Worm (Caenorhabditis elegans): ENCODE measurements around the gene C10A4.3.

Gene C10A4.3

DNA sequence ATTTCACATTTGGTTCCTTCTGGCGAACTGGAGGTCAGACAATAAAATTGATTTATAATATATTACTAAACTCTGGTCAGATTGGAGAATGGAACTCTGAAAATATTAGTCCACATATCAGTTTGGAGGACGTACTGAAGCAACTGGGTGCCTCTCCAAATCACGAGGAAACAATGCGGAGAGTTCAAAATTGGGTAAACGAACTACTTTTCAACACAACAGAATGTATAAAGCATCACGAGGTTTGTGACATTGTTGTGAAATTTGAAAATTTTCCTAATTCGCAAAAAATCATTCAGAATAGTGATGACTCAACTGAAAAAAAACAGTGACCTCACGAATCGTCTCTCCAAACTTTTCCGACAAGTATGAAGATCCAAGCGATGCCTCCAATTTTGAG is 12.3 kb upstream of the C10A4.3 start, which contains the start of gene gad-2:
Gene gad-2, plus strand, starts transcription at position 301 of the 400 bp plus-strand sequence.
- TF ChIP-seq hnd-1 (tag; optimal IDR thresholded peaks at IDR 0.05) (no peak), ets-7 (tag; optimal IDR thresholded peaks at IDR 0.05) (no peak), scrt-1 (GFP tag; IDR thresholded peaks at IDR 0.05) (no peak), tra-4 (tag; optimal IDR thresholded peaks at IDR 0.05) (no peak), B0310.2 (tag; optimal IDR thresholded peaks at IDR 0.05) (no peak), tbx-11 (GFP tag; IDR thresholded peaks at IDR 0.05) (no peak), tbx-37 (GFP tag; conservative IDR thresholded peaks at IDR 0.05) (no peak), ceh-13 (GFP tag; optimal IDR thresholded peaks at IDR 0.05) (no peak), sea-1 (GFP tag; conservative IDR thresholded peaks at IDR 0.05) (no peak), hmbx-1 (tag; optimal IDR thresholded peaks at IDR 0.05) (no peak), pes-1 (GFP tag; IDR thresholded peaks at IDR 0.05) (no peak), aly-1 (tag; optimal IDR thresholded peaks at IDR 0.05) (no peak), ama-1 (optimal IDR thresholded peaks at IDR 0.05) (no peak), flt-1 (GFP tag; IDR thresholded peaks at IDR 0.05) (no peak), F13C5.2 (tag; optimal IDR thresholded peaks at IDR 0.05) (no peak), hmg-4 (GFP tag; optimal IDR thresholded peaks at IDR 0.05) (no peak)

DNA sequence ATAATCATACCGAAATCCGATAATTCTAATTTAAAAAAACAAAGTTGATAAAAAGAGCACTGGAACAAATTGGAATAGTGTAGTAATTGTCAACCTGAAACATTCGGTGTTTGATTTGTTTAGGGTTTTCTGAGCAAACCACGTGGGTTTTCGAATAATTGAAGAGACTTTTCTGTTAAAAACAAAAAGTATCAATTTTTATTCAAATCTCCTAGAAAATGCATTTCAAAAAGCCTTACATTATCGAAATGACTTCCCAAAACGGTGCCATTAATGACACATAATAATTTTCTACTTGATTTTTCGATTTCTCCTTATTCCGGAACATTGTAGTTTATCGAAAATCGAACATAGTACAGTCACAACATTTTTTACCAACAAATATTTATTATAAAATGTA is 7.6 kb upstream of the C10A4.3 start, which contains the start of gene C10A4.13:
Gene C10A4.13, minus strand, starts transcription at position 101 of the 400 bp plus-strand sequence.
- TF ChIP-seq scrt-1 (GFP tag; IDR thresholded peaks at IDR 0.05) (no peak), hmg-4 (GFP tag; optimal IDR thresholded peaks at IDR 0.05) (no peak), tbx-37 (GFP tag; conservative IDR thresholded peaks at IDR 0.05) (no peak), B0310.2 (tag; optimal IDR thresholded peaks at IDR 0.05) (no peak), sea-1 (GFP tag; conservative IDR thresholded peaks at IDR 0.05) (no peak), F13C5.2 (tag; optimal IDR thresholded peaks at IDR 0.05) (no peak), aly-1 (tag; optimal IDR thresholded peaks at IDR 0.05) (no peak), tra-4 (tag; optimal IDR thresholded peaks at IDR 0.05) (no peak), ceh-36 (tag; optimal IDR thresholded peaks at IDR 0.05) (no peak), flt-1 (GFP tag; IDR thresholded peaks at IDR 0.05) (no peak), ceh-13 (GFP tag; optimal IDR thresholded peaks at IDR 0.05) (no peak), hnd-1 (tag; optimal IDR thresholded peaks at IDR 0.05) (no peak), ama-1 (optimal IDR thresholded peaks at IDR 0.05) (no peak), tbx-11 (GFP tag; IDR thresholded peaks at IDR 0.05) (no peak), ets-7 (tag; optimal IDR thresholded peaks at IDR 0.05) (no peak), pes-1 (GFP tag; IDR thresholded peaks at IDR 0.05) (no peak)

DNA sequence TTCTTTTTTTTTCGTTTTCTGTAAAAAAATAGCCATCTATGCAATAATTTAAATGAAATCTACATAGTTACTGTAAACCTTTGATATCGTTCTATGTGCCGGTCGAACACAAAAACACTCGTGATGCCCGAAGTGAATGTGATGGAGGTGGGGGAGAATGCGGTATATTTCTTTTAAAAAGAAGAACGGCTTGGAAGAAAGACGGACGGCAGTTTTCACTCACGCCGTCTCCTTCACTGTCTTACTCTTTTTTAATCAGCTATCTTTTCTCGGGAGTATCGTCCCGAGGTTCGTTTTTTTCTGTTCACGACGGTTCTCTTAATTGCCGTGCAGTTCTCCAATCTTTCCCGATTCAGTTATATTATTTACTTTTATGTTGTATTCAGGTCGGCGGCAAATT is 6.9 kb upstream of the C10A4.3 start, which contains the start of gene C10A4.10:
Gene C10A4.10, plus strand, starts transcription at position 301 of the 400 bp plus-strand sequence.
- TF ChIP-seq tbx-11 (GFP tag; IDR thresholded peaks at IDR 0.05) (no peak), hnd-1 (tag; optimal IDR thresholded peaks at IDR 0.05) (no peak), ceh-36 (tag; optimal IDR thresholded peaks at IDR 0.05) (no peak), B0310.2 (tag; optimal IDR thresholded peaks at IDR 0.05) (no peak), F13C5.2 (tag; optimal IDR thresholded peaks at IDR 0.05) (no peak), tra-4 (tag; optimal IDR thresholded peaks at IDR 0.05) (no peak), ama-1 (optimal IDR thresholded peaks at IDR 0.05) (no peak), ets-7 (tag; optimal IDR thresholded peaks at IDR 0.05) (no peak)

DNA sequence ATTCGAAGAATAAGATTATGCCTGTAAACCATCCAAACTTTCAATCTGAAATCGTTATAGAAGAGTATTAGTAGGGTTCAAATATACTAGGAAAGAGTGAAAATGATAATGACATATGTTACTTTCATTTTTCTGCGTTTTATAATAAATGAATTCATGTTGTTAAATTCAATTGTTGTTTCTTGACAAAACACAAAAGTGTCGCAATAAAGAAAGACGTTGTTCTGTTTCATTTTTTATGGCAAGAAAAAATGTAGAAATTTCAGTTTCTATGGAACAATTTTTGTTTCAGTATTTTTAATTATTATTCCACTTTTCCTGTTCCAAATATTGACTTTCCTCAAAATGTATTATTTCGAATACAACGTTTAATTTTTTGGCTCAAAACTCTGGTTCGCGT is 4.7 kb upstream of the C10A4.3 start, which contains the start of gene C10A4.4:
Gene C10A4.4, plus strand, starts transcription at position 301 of the 400 bp plus-strand sequence.
- TF ChIP-seq pes-1 (GFP tag; IDR thresholded peaks at IDR 0.05) (no peak), F13C5.2 (tag; optimal IDR thresholded peaks at IDR 0.05) (no peak), ceh-13 (GFP tag; optimal IDR thresholded peaks at IDR 0.05) (no peak), flt-1 (GFP tag; IDR thresholded peaks at IDR 0.05) (no peak)

DNA sequence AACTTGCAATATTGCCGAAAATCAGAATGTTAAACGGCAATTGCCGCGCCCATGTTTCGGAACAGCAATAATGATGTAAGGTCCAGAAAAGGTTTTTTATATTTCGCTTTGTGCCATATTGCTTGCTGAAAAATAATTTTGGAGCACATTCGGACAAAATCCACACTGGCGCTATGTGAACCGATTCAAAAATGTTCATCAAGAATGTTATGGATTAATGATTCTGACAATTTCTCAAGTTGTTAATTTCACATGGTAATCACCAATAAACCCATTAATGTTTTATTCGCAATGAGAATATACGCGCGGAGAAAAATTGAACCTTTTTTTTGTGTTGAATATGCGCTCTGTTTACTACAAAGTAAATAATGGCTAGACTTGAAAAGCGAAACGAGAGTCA is 942 bp upstream of the C10A4.3 start:
- TF ChIP-seq flt-1 (GFP tag; IDR thresholded peaks at IDR 0.05) = no peak
- TF ChIP-seq tbx-11 (GFP tag; IDR thresholded peaks at IDR 0.05) = no peak
- no peak for TF ChIP-seq ets-7 (tag; optimal IDR thresholded peaks at IDR 0.05)
- no peak for TF ChIP-seq hmbx-1 (tag; optimal IDR thresholded peaks at IDR 0.05)
- no peak for TF ChIP-seq F13C5.2 (tag; optimal IDR thresholded peaks at IDR 0.05)
- TF ChIP-seq aly-1 (tag; optimal IDR thresholded peaks at IDR 0.05) = no peak
- no peak for TF ChIP-seq tbx-37 (GFP tag; conservative IDR thresholded peaks at IDR 0.05)
- TF ChIP-seq scrt-1 (GFP tag; IDR thresholded peaks at IDR 0.05) = no peak
- TF ChIP-seq hnd-1 (tag; optimal IDR thresholded peaks at IDR 0.05) = no peak
- no peak for TF ChIP-seq ceh-36 (tag; optimal IDR thresholded peaks at IDR 0.05)

DNA sequence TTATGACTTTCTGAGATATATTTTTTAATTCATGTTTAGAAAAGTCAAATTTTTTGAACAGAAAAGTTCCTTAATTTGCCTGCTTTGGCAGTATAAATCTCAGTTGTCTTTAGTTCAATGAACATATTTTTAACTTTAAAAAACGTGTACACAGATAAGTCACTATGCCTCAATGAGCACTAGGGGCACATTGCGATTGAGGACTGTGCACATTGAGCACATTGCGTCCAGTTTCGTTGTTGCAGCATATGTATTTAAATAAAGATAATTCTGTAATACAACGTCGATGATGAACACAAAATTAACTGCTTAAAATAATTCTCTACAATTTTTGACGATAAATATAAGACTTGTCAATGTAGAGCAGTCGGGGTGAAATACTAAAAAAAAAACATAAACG is 2.3 kb downstream of the C10A4.3 start:
- no peak for TF ChIP-seq tbx-11 (GFP tag; IDR thresholded peaks at IDR 0.05)
- no peak for TF ChIP-seq hmbx-1 (tag; optimal IDR thresholded peaks at IDR 0.05)

DNA sequence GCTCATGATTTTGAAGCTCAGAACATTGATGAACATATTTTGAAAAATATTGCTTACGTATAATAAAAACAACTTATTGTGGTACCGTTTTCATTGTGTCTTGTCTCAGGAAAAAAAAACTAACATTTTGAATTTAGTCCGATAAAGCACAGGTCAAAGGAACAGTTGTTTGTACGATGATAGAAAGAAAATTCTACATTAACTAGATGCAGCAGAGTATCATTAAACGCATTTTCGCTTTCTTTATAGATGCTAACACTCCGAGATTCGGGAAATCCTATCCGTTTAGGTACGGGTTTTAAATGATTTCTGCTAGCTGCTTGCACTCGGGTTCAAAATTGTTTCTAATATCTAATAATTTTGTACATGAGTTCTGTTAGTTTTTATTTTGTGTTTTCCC is 3.5 kb downstream of the C10A4.3 start:
- TF ChIP-seq tbx-11 (GFP tag; IDR thresholded peaks at IDR 0.05) (no peak), ceh-36 (tag; optimal IDR thresholded peaks at IDR 0.05) (no peak), B0310.2 (tag; optimal IDR thresholded peaks at IDR 0.05) (no peak), hmg-4 (GFP tag; optimal IDR thresholded peaks at IDR 0.05) (no peak), ceh-13 (GFP tag; optimal IDR thresholded peaks at IDR 0.05) (no peak), ama-1 (optimal IDR thresholded peaks at IDR 0.05) (no peak), sea-1 (GFP tag; conservative IDR thresholded peaks at IDR 0.05) (no peak), F13C5.2 (tag; optimal IDR thresholded peaks at IDR 0.05) (no peak), aly-1 (tag; optimal IDR thresholded peaks at IDR 0.05) (no peak), pes-1 (GFP tag; IDR thresholded peaks at IDR 0.05) (no peak)

DNA sequence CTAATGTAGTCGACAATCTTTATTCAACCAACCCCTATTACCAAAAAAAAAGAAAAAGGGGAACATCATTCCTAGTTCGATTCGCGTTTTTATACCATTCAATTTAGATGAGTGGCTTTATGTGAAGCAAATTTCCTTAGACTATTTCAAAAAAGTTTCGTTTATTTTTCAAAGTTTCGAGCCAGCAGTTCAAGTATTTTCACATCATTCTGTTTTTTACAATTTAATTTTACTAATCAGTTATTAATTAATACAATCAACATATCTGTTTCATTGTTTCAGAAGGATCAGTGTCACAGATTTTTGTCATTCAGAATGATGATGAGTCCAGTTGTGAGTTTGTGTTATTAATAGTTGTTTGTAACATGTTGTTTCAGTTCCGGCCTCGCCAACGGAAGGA is 4.4 kb downstream of the C10A4.3 start, which contains the start of gene C10A4.2:
Gene C10A4.2, plus strand, starts transcription at position 301 of the 400 bp plus-strand sequence.
- no peak for TF ChIP-seq pes-1 (GFP tag; IDR thresholded peaks at IDR 0.05)
- no peak for TF ChIP-seq scrt-1 (GFP tag; IDR thresholded peaks at IDR 0.05)
- TF ChIP-seq ceh-36 (tag; optimal IDR thresholded peaks at IDR 0.05) = no peak
- TF ChIP-seq F13C5.2 (tag; optimal IDR thresholded peaks at IDR 0.05) = no peak
- no peak for TF ChIP-seq hmbx-1 (tag; optimal IDR thresholded peaks at IDR 0.05)
